Worm (Caenorhabditis elegans) whole organism, dauer: Measurements from ENCODE around the gene C41G11.1.

Experiments used
- unc-62 ChIP-seq: sonication (generic microtip); optimal IDR thresholded peaks from 2 replicates; lab custom pipeline; 2017; ENCODE audit warnings: missing biosample characterization, missing genetic modification reagents, missing genetic modification characterization

C41G11.1 gene

ce11 chrX:5710637-5711036, 9.4 kb downstream of the C41G11.1 start, which contains the start of gene cat-1:
cat-1 (minus strand) TSS chrX:5710737.
- no peak for TF ChIP-seq unc-62 (GFP tag; lab: Kevin White, UChicago)

DNA sequence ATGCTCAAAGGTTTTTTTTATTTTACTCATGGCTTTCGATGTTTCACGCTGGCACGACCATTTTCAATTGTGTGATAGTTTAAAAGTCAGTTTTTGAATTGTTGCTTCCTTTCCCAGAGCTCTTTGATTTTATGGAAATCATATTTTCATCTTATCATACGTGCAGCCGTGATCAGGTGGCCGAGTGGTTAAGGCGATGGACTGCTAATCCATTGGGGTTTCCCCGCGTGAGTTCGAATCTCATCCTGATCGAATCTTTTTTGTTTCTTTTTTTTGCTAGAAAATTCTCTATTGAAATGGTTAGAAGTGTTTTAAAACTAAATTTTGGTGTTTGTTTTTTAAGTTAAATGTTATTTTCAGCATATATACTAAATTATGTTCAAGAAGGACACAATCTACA, 10.8 kb downstream of the C41G11.1 start:
- no peak for TF ChIP-seq unc-62 (GFP tag; lab: Kevin White, UChicago)

DNA sequence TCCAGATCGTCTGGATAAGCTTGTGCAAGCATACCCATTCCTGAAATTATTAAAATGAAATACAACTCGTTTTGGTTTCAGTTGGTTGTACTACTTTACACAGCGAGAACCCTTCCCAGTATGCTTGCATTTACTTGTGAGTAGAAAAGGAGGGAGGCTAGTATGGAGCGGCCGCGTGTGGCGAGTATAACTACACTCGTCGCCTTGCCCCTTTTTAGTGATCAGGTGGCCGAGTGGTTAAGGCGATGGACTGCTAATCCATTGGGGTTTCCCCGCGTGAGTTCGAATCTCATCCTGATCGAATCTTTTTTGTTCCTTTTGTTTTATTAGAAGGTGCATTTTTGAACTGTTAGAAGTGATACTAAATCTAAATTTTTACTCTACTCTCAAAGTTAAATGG, 12.2 kb downstream of the C41G11.1 start:
- TF ChIP-seq unc-62 (GFP tag; lab: Kevin White, UChicago): no peak

- no peak for TF ChIP-seq unc-62 (GFP tag; lab: Kevin White, UChicago)
Measured at ce11 chrX:5699555-5699954, 20.5 kb downstream of the C41G11.1 start.

DNA sequence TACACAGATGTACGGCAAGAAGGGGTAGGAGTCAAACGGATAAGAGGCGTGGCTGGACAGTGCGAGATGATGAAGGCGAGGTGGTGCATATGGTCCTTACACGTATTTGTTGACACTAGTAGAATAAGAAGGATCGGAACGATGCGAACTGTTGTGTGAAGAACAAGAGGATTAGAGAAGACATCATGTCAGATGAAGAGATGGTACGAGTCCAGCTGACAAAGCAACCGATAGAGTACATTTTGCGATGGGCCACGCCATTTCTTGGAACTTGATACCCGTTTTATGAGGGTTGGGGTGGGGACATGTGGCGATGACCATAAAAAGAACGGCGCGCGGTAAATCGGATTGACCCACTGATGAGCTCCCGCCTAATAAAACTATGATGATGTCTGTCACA, 21.6 kb downstream of the C41G11.1 start:
- no peak for TF ChIP-seq unc-62 (GFP tag; lab: Kevin White, UChicago)

DNA sequence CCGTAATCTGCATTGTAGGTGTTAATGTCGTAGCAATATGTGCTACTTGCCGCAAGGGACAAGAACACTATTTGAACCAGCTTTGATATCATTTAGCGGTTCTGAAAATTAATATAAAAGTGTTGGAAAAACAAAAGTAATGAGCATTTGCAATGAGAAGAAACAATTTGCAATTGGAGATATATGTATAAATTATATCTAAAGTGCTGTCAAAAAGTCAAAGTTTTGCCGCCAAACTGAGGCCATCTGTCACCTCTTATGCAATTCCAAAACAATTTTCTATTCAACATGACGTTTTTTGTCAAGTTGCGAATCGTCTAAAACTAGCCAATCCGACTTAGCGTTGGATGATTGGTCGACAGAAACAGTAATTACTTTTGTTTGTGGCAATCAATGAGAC, 22.8 kb downstream of the C41G11.1 start, which contains the start of gene W01C8.5:
TSS of gene W01C8.5 (minus strand) at position 101 of the 400 bp plus-strand sequence.
- no peak for TF ChIP-seq unc-62 (GFP tag; lab: Kevin White, UChicago)

DNA sequence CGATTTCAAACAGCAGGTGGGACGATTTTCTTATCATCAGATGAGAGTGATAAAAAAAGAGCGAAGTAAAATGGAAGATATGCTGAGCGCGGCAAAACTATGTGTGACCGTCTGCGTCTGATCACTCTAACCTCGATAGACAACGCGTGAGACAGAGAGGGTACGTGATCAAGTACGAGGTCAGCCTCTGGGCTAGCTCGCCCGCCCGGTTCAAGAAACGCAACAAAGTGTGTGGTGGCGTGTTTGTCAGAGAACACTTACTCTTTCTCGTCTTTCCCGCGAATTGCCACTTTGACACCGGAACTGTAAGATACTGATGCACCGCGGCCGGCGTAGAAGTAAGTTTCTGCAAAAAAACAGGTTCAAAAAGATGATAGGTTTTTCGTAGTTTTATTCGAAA, 23.8 kb downstream of the C41G11.1 start:
- no peak for TF ChIP-seq unc-62 (GFP tag; lab: Kevin White, UChicago)

- TF ChIP-seq unc-62 (GFP tag; lab: Kevin White, UChicago): no peak
Measured at ce11 chrX:5695416-5695815, 24.6 kb downstream of the C41G11.1 start.

- TF ChIP-seq unc-62 (GFP tag; lab: Kevin White, UChicago): no peak
Measured at ce11 chrX:5692099-5692498, 27.9 kb downstream of the C41G11.1 start, which contains the start of gene W01C8.1. W01C8.1 (plus strand) TSS chrX:5692399.

DNA sequence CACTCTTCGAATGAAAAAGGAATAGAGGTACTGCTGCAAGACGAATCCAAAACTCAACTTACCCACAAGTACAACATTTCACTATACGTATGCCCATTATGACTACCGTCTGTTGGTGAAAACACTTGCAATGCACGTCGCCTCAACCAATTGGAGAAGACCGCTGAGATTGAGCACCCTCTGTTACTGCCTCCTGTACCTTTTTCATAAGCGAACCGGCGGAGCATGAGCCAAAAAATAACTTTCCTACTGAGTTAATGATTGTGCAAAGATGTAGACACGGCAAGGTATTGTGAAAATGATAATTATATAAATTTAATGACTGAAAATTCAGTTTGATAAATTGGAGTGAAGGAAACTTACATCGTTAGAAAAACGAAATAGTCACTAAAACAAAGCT, 30.9 kb downstream of the C41G11.1 start:
- no peak for TF ChIP-seq unc-62 (GFP tag; lab: Kevin White, UChicago)

- TF ChIP-seq unc-62 (GFP tag; lab: Kevin White, UChicago): no peak
Measured at ce11 chrX:5686065-5686464, 34.0 kb downstream of the C41G11.1 start, which contains the start of gene set-20. set-20 (minus strand) TSS chrX:5686158.

- no peak for TF ChIP-seq unc-62 (GFP tag; lab: Kevin White, UChicago)
Measured at ce11 chrX:5680125-5680524, 39.9 kb downstream of the C41G11.1 start, which contains the start of gene set-19. set-19 (minus strand) TSS chrX:5680225.

ce11 chrX:5672615-5673014, 47.4 kb downstream of the C41G11.1 start:
- TF ChIP-seq unc-62 (GFP tag; lab: Kevin White, UChicago): no peak

DNA sequence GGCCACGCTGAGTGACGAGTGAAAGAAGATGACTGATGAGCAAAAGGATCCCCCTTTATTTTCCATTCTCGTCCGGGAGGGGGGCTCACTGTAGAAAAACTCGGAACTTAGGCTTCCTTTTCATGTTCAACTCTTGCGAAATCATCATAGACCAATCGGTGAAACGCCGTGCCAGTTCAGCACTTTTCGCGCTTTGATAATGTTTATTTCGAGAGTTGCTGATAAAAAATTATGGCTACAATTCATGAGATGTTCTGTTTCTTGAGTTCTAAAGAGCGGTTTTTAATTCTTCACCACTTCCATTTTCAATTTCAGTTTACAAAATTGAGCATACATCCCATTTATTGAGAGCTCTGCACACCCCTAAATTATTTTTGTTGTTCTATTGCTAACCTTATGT, 49.2 kb downstream of the C41G11.1 start:
- no peak for TF ChIP-seq unc-62 (GFP tag; lab: Kevin White, UChicago)

ce11 chrX:5669733-5670132, 50.3 kb downstream of the C41G11.1 start:
- TF ChIP-seq unc-62 (GFP tag; lab: Kevin White, UChicago): no peak
